Worm (Caenorhabditis elegans) whole organism, L4 larva: ENCODE data around the gene sap-49.

Experiments used
- F10B5.3 ChIP-seq: sonication (generic microtip); optimal IDR thresholded peaks from 2 replicates; lab custom pipeline; 2016; ENCODE audit warnings: mild to moderate bottlenecking, missing genetic modification characterization, missing compliant biosample characterization
- Y75B8A.6 ChIP-seq: fragments of 200-800 bp; sonication (Bioruptor generic); IDR thresholded peaks from 2 replicates; pipeline ENCODE4 v1.3.6; 2022; ENCODE audit warnings: missing genetic modification reagents, missing genetic modification characterization, missing compliant biosample characterization
- ZK546.5 ChIP-seq, 2 experiments: sonication (generic microtip); optimal IDR thresholded peaks; 2 replicates each; lab custom pipeline; 2017; ENCODE audit warnings: missing biosample characterization in 2 of 2, missing genetic modification characterization in 2 of 2
- aha-1 ChIP-seq: fragments of 150-350 bp; peaks from one replicate; lab custom pipeline; 2014; ENCODE audit warnings: missing biosample characterization, missing genetic modification characterization
- daf-16 ChIP-seq, 3 experiments: sonication (generic microtip); optimal IDR thresholded peaks; 2 replicates each; lab custom pipeline; 2016 to 2017; ENCODE audit warnings: missing genetic modification characterization in 3 of 3, missing genetic modification reagents in 3 of 3, mild to moderate bottlenecking in 2 of 3, missing compliant biosample characterization in 2 of 3, missing biosample characterization in 1 of 3, moderate library complexity in 1 of 3
- dpl-1 ChIP-seq: fragments of 150-350 bp; optimal IDR thresholded peaks from 2 replicates; lab custom pipeline; 2014; ENCODE audit warnings: missing biosample characterization, missing genetic modification reagents, missing genetic modification characterization
- lin-38 ChIP-seq: fragments of 200-800 bp; sonication (Bioruptor generic); IDR thresholded peaks from 2 replicates; pipeline ENCODE4 v1.3.6; 2022; ENCODE audit warnings: missing genetic modification reagents, missing genetic modification characterization, missing compliant biosample characterization
- lin-39 ChIP-seq: fragments of 150-350 bp; optimal IDR thresholded peaks from 2 replicates; lab custom pipeline; 2014; ENCODE audit warnings: missing biosample characterization, missing genetic modification reagents, missing genetic modification characterization
- nhr-42 ChIP-seq: fragments of 200-800 bp; sonication (Bioruptor generic); IDR thresholded peaks from 2 replicates; pipeline ENCODE4 v1.3.6; 2022; ENCODE audit warnings: missing genetic modification characterization, missing compliant biosample characterization
- pha-4 ChIP-seq, 2 experiments: fragments of 150-350 bp in 1 of 2; fragments of 200-800 bp in 1 of 2; sonication (Bioruptor generic) in 1 of 2; IDR thresholded peaks in 1 of 2; optimal IDR thresholded peaks in 1 of 2; 2 replicates each; pipeline versions ENCODE4 v1.3.6 to Lab custom; 2014 to 2022; ENCODE audit warnings: missing genetic modification characterization in 2 of 2, missing genetic modification reagents in 2 of 2, missing biosample characterization in 1 of 2, missing compliant biosample characterization in 1 of 2
- spr-3 ChIP-seq: fragments of 200-800 bp; sonication (Bioruptor generic); optimal IDR thresholded peaks from 2 replicates; lab custom pipeline; 2018; ENCODE audit warnings: mild to moderate bottlenecking, missing genetic modification characterization, missing compliant biosample characterization
- tag-97 ChIP-seq: fragments of 200-800 bp; sonication (Bioruptor generic); IDR thresholded peaks from 2 replicates; pipeline ENCODE4 v1.3.6; 2022; ENCODE audit warnings: missing genetic modification characterization, missing compliant biosample characterization
- zip-2 ChIP-seq: fragments of 150-350 bp; optimal IDR thresholded peaks from 2 replicates; lab custom pipeline; 2014; ENCODE audit warnings: missing biosample characterization, missing genetic modification characterization
- ztf-11 ChIP-seq: fragments of 150-350 bp; optimal IDR thresholded peaks from 2 replicates; lab custom pipeline; 2014; ENCODE audit warnings: missing biosample characterization, missing genetic modification characterization

DNA sequence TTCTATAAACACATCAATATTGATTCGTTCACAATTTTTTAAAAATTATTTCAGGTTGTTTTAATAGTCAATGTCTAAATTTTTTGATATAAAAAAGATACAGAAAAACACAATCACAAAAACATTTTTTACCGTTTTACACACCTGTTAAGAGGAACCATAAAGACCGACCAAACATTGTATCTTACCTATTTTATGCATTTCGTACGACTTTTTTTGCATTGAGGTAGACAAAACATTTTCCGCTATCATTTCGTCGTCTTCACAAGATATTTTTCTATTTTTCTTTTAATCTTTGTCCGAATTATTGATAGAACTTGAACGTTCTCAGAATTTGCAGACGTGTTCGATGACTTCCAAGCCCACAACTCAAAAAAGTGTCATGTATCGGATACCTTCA is 27.2 kb downstream of the sap-49 start, which contains the start of gene glna-2:
- TF ChIP-seq aha-1 (tag; lab: Kevin White, UChicago) (no peak), zip-2 (tag; lab: Kevin White, UChicago) (no peak), Y75B8A.6 (GFP tag; lab: Robert Waterston, UW) (no peak), lin-39 (tag; lab: Kevin White, UChicago) (no peak), ZK546.5 (tag; optimal IDR thresholded peaks at IDR 0.05; lab: Kevin White, UChicago) (no peak), nhr-42 (GFP tag; lab: Robert Waterston, UW) (no peak), spr-3 (GFP tag; lab: Kevin White, UChicago) (no peak), dpl-1 (GFP tag; lab: Kevin White, UChicago) (no peak), tag-97 (no peak), pha-4 (GFP tag; IDR thresholded peaks at IDR 0.05; lab: Robert Waterston, UW) (no peak), pha-4 (tag; optimal IDR thresholded peaks at IDR 0.05; lab: Kevin White, UChicago) (no peak), ztf-11 (no peak), lin-38 (no peak), F10B5.3 (tag; lab: Kevin White, UChicago) (no peak), daf-16 (GFP tag; optimal IDR thresholded peaks at IDR 0.05; lab: Kevin White, UChicago) (no peak), daf-16 (tag; optimal IDR thresholded peaks at IDR 0.05; lab: Kevin White, UChicago) (peak; percentile 1)
